Worm (Caenorhabditis elegans): ENCODE results near the gene chtl-1.

- TF ChIP-seq sup-37 (GFP tag; optimal IDR thresholded peaks at IDR 0.05) = no peak
- no peak for TF ChIP-seq lsy-2 (tag; optimal IDR thresholded peaks at IDR 0.05)
- TF ChIP-seq sptf-1 (tag; optimal IDR thresholded peaks at IDR 0.05) = no peak
- TF ChIP-seq ama-1 (optimal IDR thresholded peaks at IDR 0.05) = no peak
- no peak for TF ChIP-seq ceh-63 (GFP tag; optimal IDR thresholded peaks at IDR 0.05)
- no peak for TF ChIP-seq nhr-28 (tag; optimal IDR thresholded peaks at IDR 0.05)
- TF ChIP-seq elt-2 (tag; optimal IDR thresholded peaks at IDR 0.05) = no peak
- TF ChIP-seq unc-62 (GFP tag; optimal IDR thresholded peaks at IDR 0.05) = no peak
- no peak for TF ChIP-seq unc-130 (tag; optimal IDR thresholded peaks at IDR 0.05)
- TF ChIP-seq lin-15B (tag; optimal IDR thresholded peaks at IDR 0.05) = no peak
- TF ChIP-seq pax-3 (tag; optimal IDR thresholded peaks at IDR 0.05) = no peak
Measured at ce11 chrX:5382778-5383177, 18.7 kb upstream of the chtl-1 start.
